Worm (Caenorhabditis elegans): Measurements from ENCODE around the gene idpp-15.
A peak's percentile ranks its signal among the peaks of the same experiment; 100 is the strongest.

ce11 chrIII:8490254-8490653 is 34.6 kb upstream of the idpp-15 start, which contains the start of the genes ess-2 and F42H10.2:
- TF ChIP-seq skn-1 (tag; optimal IDR thresholded peaks at IDR 0.05) (no peak), nhr-12 (tag; optimal IDR thresholded peaks at IDR 0.05) (no peak), unc-39 (tag; optimal IDR thresholded peaks at IDR 0.05) (no peak), alr-1 (tag; optimal IDR thresholded peaks at IDR 0.05) (no peak), nhr-6 (tag; optimal IDR thresholded peaks at IDR 0.05) (no peak), mab-5 (tag; optimal IDR thresholded peaks at IDR 0.05) (no peak), ama-1 (optimal IDR thresholded peaks at IDR 0.05) (no peak), ceh-16 (tag; optimal IDR thresholded peaks at IDR 0.05) (no peak), unc-55 (GFP tag; optimal IDR thresholded peaks at IDR 0.05) (peak; percentile 86), nhr-11 (tag; optimal IDR thresholded peaks at IDR 0.05) (no peak), fos-1 (tag; optimal IDR thresholded peaks at IDR 0.05) (peak; percentile 42)
